Fruit fly (Drosophila melanogaster) whole organism, prepupa: ENCODE measurements around the gene CG13004.

ENCODE experiments used
- Blimp-1 ChIP-seq: fragments of 200-800 bp; sonication (Bioruptor generic); optimal IDR thresholded peaks from 3 replicates; lab custom pipeline; 2017; ENCODE audit warnings: missing biosample characterization, missing genetic modification characterization, mild to moderate bottlenecking, moderate library complexity, missing genetic modification reagents
- CG10631 ChIP-seq: fragments of 200-800 bp; sonication (Bioruptor generic); optimal IDR thresholded peaks from 2 replicates; lab custom pipeline; 2016; ENCODE audit warnings: missing biosample characterization, missing genetic modification characterization
- CG10669 ChIP-seq: fragments of 200-800 bp; sonication (Bioruptor generic); optimal IDR thresholded peaks from 3 replicates; lab custom pipeline; 2018; ENCODE audit warnings: missing biosample characterization, mild to moderate bottlenecking, missing genetic modification characterization, moderate library complexity
- CG11294 ChIP-seq: fragments of 200-800 bp; sonication (Bioruptor generic); IDR thresholded peaks from 2 replicates; pipeline ENCODE4 v1.3.6; 2022; ENCODE audit warnings: missing biosample characterization, missing genetic modification characterization
- CG15336 ChIP-seq: fragments of 200-800 bp; sonication (Bioruptor generic); IDR thresholded peaks from 2 replicates; pipeline ENCODE4 v1.3.6; 2022; ENCODE audit warnings: missing biosample characterization, missing genetic modification characterization
- CG1621 ChIP-seq: fragments of 200-800 bp; sonication (Bioruptor generic); optimal IDR thresholded peaks from 3 replicates; lab custom pipeline; 2018; ENCODE audit warnings: missing biosample characterization, mild to moderate bottlenecking, missing genetic modification characterization
- CG3032 ChIP-seq: fragments of 200-800 bp; optimal IDR thresholded peaks from 2 replicates; lab custom pipeline; 2019; ENCODE audit warnings: missing biosample characterization, mild to moderate bottlenecking, missing genetic modification characterization, moderate library complexity
- CG31627 ChIP-seq: fragments of 200-800 bp; sonication (Bioruptor generic); optimal IDR thresholded peaks from 3 replicates; lab custom pipeline; 2016; ENCODE audit warnings: missing biosample characterization, missing genetic modification characterization
- CG32006 ChIP-seq: fragments of 200-800 bp; sonication (Bioruptor generic); optimal IDR thresholded peaks from 3 replicates; lab custom pipeline; 2017; ENCODE audit warnings: missing biosample characterization, mild to moderate bottlenecking, missing genetic modification characterization
- CG34406 ChIP-seq: fragments of 200-800 bp; sonication (Bioruptor generic); optimal IDR thresholded peaks from 3 replicates; lab custom pipeline; 2016; ENCODE audit warnings: missing biosample characterization, missing genetic modification characterization
- CG3919 ChIP-seq: fragments of 200-800 bp; sonication (Bioruptor generic); optimal IDR thresholded peaks from 3 replicates; lab custom pipeline; 2016; ENCODE audit warnings: missing biosample characterization, missing genetic modification characterization
- CG4318 ChIP-seq: fragments of 200-800 bp; sonication (Bioruptor generic); optimal IDR thresholded peaks from 3 replicates; lab custom pipeline; 2017; ENCODE audit warnings: missing biosample characterization, mild to moderate bottlenecking, missing genetic modification characterization
- CG6163 ChIP-seq: fragments of 200-800 bp; sonication (Bioruptor generic); IDR thresholded peaks from 3 replicates; pipeline ENCODE4 v1.3.6; 2022; ENCODE audit warnings: missing biosample characterization, missing genetic modification characterization
- CG6854 ChIP-seq: fragments of 200-800 bp; sonication (Bioruptor generic); optimal IDR thresholded peaks from 2 replicates; lab custom pipeline; 2017; ENCODE audit warnings: missing biosample characterization, mild to moderate bottlenecking, missing genetic modification characterization
- CG7368 ChIP-seq: fragments of 200-800 bp; sonication (Bioruptor generic); optimal IDR thresholded peaks from 3 replicates; lab custom pipeline; 2016; ENCODE audit warnings: missing biosample characterization, missing genetic modification characterization
- CG8119 ChIP-seq: fragments of 200-800 bp; sonication (Bioruptor generic); IDR thresholded peaks from 3 replicates; pipeline ENCODE4 v1.3.6; 2022; ENCODE audit warnings: missing biosample characterization, missing genetic modification characterization
- CG8319 ChIP-seq: fragments of 200-800 bp; sonication (Bioruptor generic); optimal IDR thresholded peaks from 3 replicates; lab custom pipeline; 2016; ENCODE audit warnings: missing biosample characterization, missing genetic modification characterization
- CG8632 ChIP-seq: fragments of 200-800 bp; sonication (Bioruptor generic); optimal IDR thresholded peaks from 3 replicates; lab custom pipeline; 2016; ENCODE audit warnings: missing biosample characterization, missing genetic modification characterization
- Eip75B ChIP-seq: fragments of 200-800 bp; sonication (Bioruptor generic); optimal IDR thresholded peaks from 3 replicates; lab custom pipeline; 2016; ENCODE audit warnings: missing biosample characterization, missing genetic modification characterization
- Eip78C ChIP-seq: fragments of 200-800 bp; sonication (Bioruptor generic); peaks from one replicate; lab custom pipeline; 2016; ENCODE audit warnings: missing biosample characterization, missing genetic modification characterization
- Eip93F ChIP-seq: fragments of 200-800 bp; sonication (Bioruptor generic); optimal IDR thresholded peaks from 2 replicates; lab custom pipeline; 2016; ENCODE audit warnings: missing biosample characterization, mild to moderate bottlenecking, missing genetic modification characterization
- Ets21C ChIP-seq: fragments of 200-800 bp; sonication (Bioruptor generic); optimal IDR thresholded peaks from 3 replicates; lab custom pipeline; 2016; ENCODE audit warnings: missing biosample characterization, missing genetic modification characterization
- Hr39 ChIP-seq: fragments of 200-800 bp; sonication (Bioruptor generic); optimal IDR thresholded peaks from 2 replicates; lab custom pipeline; 2016; ENCODE audit warnings: missing biosample characterization, missing genetic modification characterization
- Hr4 ChIP-seq: fragments of 200-800 bp; sonication (Bioruptor generic); optimal IDR thresholded peaks from 3 replicates; lab custom pipeline; 2016; ENCODE audit warnings: missing biosample characterization, missing genetic modification characterization
- Met ChIP-seq: fragments of 200-800 bp; sonication (Bioruptor generic); optimal IDR thresholded peaks from 3 replicates; lab custom pipeline; 2016; ENCODE audit warnings: missing biosample characterization, missing genetic modification characterization
- OdsH ChIP-seq: fragments of 200-800 bp; sonication (Bioruptor generic); optimal IDR thresholded peaks from 3 replicates; lab custom pipeline; 2016; ENCODE audit warnings: missing biosample characterization, missing genetic modification characterization
- acj6 ChIP-seq: fragments of 200-800 bp; sonication (Bioruptor generic); optimal IDR thresholded peaks from 3 replicates; lab custom pipeline; 2016; ENCODE audit warnings: missing biosample characterization, missing genetic modification characterization
- cyc ChIP-seq: fragments of 200-800 bp; sonication (Bioruptor generic); optimal IDR thresholded peaks from 3 replicates; lab custom pipeline; 2016; ENCODE audit warnings: missing biosample characterization, missing genetic modification characterization
- dac ChIP-seq: fragments of 200-800 bp; sonication (Bioruptor generic); optimal IDR thresholded peaks from 2 replicates; lab custom pipeline; 2017; ENCODE audit warnings: missing biosample characterization, mild to moderate bottlenecking, missing genetic modification characterization
- eg ChIP-seq: fragments of 200-800 bp; sonication (Bioruptor generic); IDR thresholded peaks from 3 replicates; pipeline ENCODE4 v1.3.6; 2022; ENCODE audit warnings: missing biosample characterization, missing genetic modification characterization
- lz ChIP-seq: fragments of 200-800 bp; sonication (Bioruptor generic); optimal IDR thresholded peaks from 3 replicates; lab custom pipeline; 2016; ENCODE audit warnings: missing biosample characterization, missing genetic modification characterization
- net ChIP-seq: fragments of 200-800 bp; sonication (Bioruptor generic); optimal IDR thresholded peaks from 3 replicates; lab custom pipeline; 2016; ENCODE audit warnings: missing biosample characterization, missing genetic modification characterization
- pdm3 ChIP-seq: fragments of 200-800 bp; sonication (Bioruptor generic); optimal IDR thresholded peaks from 3 replicates; lab custom pipeline; 2016; ENCODE audit warnings: missing biosample characterization, missing genetic modification characterization
- salr ChIP-seq, 2 experiments: fragments of 200-800 bp; sonication (Bioruptor generic); optimal IDR thresholded peaks; 3 replicates each; lab custom pipeline; 2016 to 2018; ENCODE audit warnings: missing biosample characterization in 2 of 2, missing genetic modification characterization in 2 of 2, mild to moderate bottlenecking in 1 of 2
- spab ChIP-seq: fragments of 200-800 bp; sonication (Bioruptor generic); optimal IDR thresholded peaks from 2 replicates; lab custom pipeline; 2017; ENCODE audit warnings: missing biosample characterization, mild to moderate bottlenecking, missing genetic modification characterization, missing genetic modification reagents
- svp ChIP-seq: fragments of 200-800 bp; sonication (Bioruptor generic); peaks from one replicate; lab custom pipeline; 2016; ENCODE audit warnings: missing biosample characterization, missing genetic modification characterization
- topi ChIP-seq: fragments of 200-800 bp; sonication (Bioruptor generic); optimal IDR thresholded peaks from 3 replicates; lab custom pipeline; 2016; ENCODE audit warnings: missing biosample characterization, missing genetic modification characterization

The CG13004 gene

dm6 chrX:16854746-16855145 lies 19.4 kb upstream of the CG13004 start (continued):
- TF ChIP-seq Met (GFP tag; lab: Kevin White, UChicago) (no peak), lz (no peak), Eip93F (GFP tag; lab: Kevin White, UChicago) (no peak), eg (GFP tag; lab: Robert Waterston, UW) (peak; percentile 55; the same call in 2 of the 3 replicates), CG7368 (GFP tag; lab: Kevin White, UChicago) (no peak), CG32006 (GFP tag; lab: Kevin White, UChicago) (peak; percentile 58), cyc (GFP tag; lab: Kevin White, UChicago) (no peak), CG34406 (GFP tag; lab: Kevin White, UChicago) (no peak), topi (no peak), salr (GFP tag; optimal IDR thresholded peaks at IDR 0.05; lab: Kevin White, UChicago) (no peak), spab (no peak), CG4318 (GFP tag; lab: Kevin White, UChicago) (no peak), CG1621 (no peak), CG11294 (GFP tag; lab: Robert Waterston, UW) (no peak; the same call in 1 of the 2 replicates), Blimp-1 (GFP tag; lab: Kevin White, UChicago) (no peak), CG10631 (GFP tag; lab: Kevin White, UChicago) (no peak), Eip75B (GFP tag; lab: Kevin White, UChicago) (no peak), pdm3 (GFP tag; lab: Kevin White, UChicago) (peak; percentile 30), Hr4 (peak; percentile 43), CG6854 (GFP tag; lab: Kevin White, UChicago) (no peak), net (GFP tag; lab: Kevin White, UChicago) (peak; percentile 2), Ets21C (GFP tag; lab: Kevin White, UChicago) (no peak)

dm6 chrX:16849517-16849916 lies 14.2 kb upstream of the CG13004 start:
- TF ChIP-seq CG31627 (GFP tag; lab: Kevin White, UChicago) (no peak), CG3032 (no peak), CG8632 (GFP tag; lab: Kevin White, UChicago) (no peak), spab (no peak)

dm6 chrX:16848978-16849377 lies 13.7 kb upstream of the CG13004 start:
- peak; percentile 23 for TF ChIP-seq OdsH (GFP tag; lab: Kevin White, UChicago)
- no peak for TF ChIP-seq CG10669 (GFP tag; lab: Kevin White, UChicago)
- peak; percentile 55 for TF ChIP-seq svp (GFP tag; lab: Kevin White, UChicago)
- TF ChIP-seq CG3919 (GFP tag; lab: Kevin White, UChicago): peak; percentile 37
- TF ChIP-seq acj6 (GFP tag; lab: Kevin White, UChicago): peak; percentile 17
- TF ChIP-seq CG6163 (GFP tag; lab: Robert Waterston, UW): no peak; the same call in 2 of the 3 replicates
- TF ChIP-seq CG32006 (GFP tag; lab: Kevin White, UChicago): peak; percentile 50
- TF ChIP-seq CG10631 (GFP tag; lab: Kevin White, UChicago): peak; percentile 4
- peak; percentile 73 for TF ChIP-seq Eip78C (GFP tag; lab: Kevin White, UChicago)
- no peak for TF ChIP-seq CG8632 (GFP tag; lab: Kevin White, UChicago)
- 0 out of 2 replicates have a peak, but pooled peaks have one; percentile 28 for TF ChIP-seq CG15336 (GFP tag; lab: Robert Waterston, UW)
- peak; percentile 4 for TF ChIP-seq CG34406 (GFP tag; lab: Kevin White, UChicago)
- no peak for TF ChIP-seq Hr39 (GFP tag; lab: Kevin White, UChicago)
- peak; percentile 1 for TF ChIP-seq net (GFP tag; lab: Kevin White, UChicago)
- TF ChIP-seq CG8119 (GFP tag; lab: Robert Waterston, UW): peak; percentile 36; the same call in 1 of the 3 replicates
- TF ChIP-seq, all 60 proteins: peak for 11

DNA sequence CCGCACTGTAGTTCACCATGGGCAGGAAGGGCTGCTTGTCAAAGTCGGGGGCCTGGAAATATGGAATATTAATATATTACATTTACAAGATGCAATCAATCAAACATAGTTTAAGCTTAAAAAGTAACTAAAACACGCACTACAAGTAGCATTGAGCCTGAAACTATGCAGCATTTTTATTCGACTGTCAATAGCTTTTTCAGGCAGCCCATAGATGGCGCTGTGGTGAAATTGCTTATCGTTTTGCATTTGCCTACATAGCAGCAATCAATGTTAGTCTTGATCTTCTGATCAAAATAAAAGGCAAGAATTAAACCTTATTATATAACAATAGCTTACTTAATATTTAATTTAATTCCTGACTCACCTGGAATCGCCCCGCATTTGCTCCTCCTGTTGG lies 11.3 kb upstream of the CG13004 start:
- TF ChIP-seq dac (GFP tag; lab: Kevin White, UChicago) (no peak), Eip78C (GFP tag; lab: Kevin White, UChicago) (peak; percentile 24), CG8319 (no peak), svp (GFP tag; lab: Kevin White, UChicago) (peak; percentile 28)
